Worm (Caenorhabditis elegans) whole organism, L3 larva: ENCODE measurements around the gene F54H12.2.

Experiments
- ceh-28 ChIP-seq: fragments of 150-350 bp; optimal IDR thresholded peaks from 2 replicates; lab custom pipeline; 2014; ENCODE audit warnings: missing biosample characterization, missing genetic modification reagents, missing genetic modification characterization
- nhr-43 ChIP-seq: sonication (generic microtip); optimal IDR thresholded peaks from 2 replicates; lab custom pipeline; 2016; ENCODE audit warnings: mild to moderate bottlenecking, missing genetic modification characterization, missing compliant biosample characterization; ENCODE audit not compliant: poor library complexity, severe bottlenecking
- nhr-77 ChIP-seq: fragments of 150-350 bp; optimal IDR thresholded peaks from 2 replicates; lab custom pipeline; 2014; ENCODE audit warnings: missing biosample characterization, missing genetic modification characterization
- pqm-1 ChIP-seq: fragments of 150-350 bp; optimal IDR thresholded peaks from 2 replicates; lab custom pipeline; 2017; ENCODE audit warnings: missing biosample characterization, missing genetic modification characterization, inconsistent platforms

DNA sequence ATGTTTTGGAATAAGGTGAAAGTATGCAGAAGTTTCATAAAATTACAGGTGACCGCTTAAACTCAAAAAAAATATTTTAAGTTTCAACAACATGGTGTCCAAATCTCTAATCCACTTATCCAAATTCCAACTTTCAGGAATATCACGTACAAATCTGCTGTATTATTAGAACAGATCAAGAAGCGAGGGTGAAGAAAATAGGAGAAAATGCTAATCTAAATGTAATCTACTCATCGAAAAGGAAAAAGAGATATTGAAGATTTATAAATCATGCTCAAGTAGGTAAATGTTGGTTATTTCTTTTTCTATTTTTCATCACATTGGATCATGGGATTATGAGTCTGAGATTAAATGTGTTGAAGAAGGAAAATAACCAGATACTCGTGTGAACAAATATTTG, 37.2 kb downstream of the F54H12.2 start:
- TF ChIP-seq pqm-1 (no peak), nhr-43 (tag; lab: Kevin White, UChicago) (no peak), ceh-28 (tag; lab: Kevin White, UChicago) (no peak), nhr-77 (tag; lab: Kevin White, UChicago) (no peak)
